Worm (Caenorhabditis elegans) whole organism, young adult: ENCODE data around the gene phdh-1.

Source experiments
- F22D6.2 ChIP-seq: sonication (generic microtip); optimal IDR thresholded peaks from 2 replicates; lab custom pipeline; 2016; ENCODE audit warnings: mild to moderate bottlenecking, missing genetic modification characterization, missing compliant biosample characterization
- F33H1.4 ChIP-seq: fragments of 200-800 bp; sonication (Bioruptor generic); IDR thresholded peaks from 2 replicates; pipeline ENCODE4 v1.3.6; 2022; ENCODE audit warnings: missing genetic modification reagents, missing genetic modification characterization, missing compliant biosample characterization
- F52B5.7 ChIP-seq: sonication (generic microtip); optimal IDR thresholded peaks from 2 replicates; lab custom pipeline; 2016; ENCODE audit warnings: mild to moderate bottlenecking, missing genetic modification characterization, missing compliant biosample characterization
- ZK185.1 ChIP-seq: sonication (generic microtip); optimal IDR thresholded peaks from 2 replicates; lab custom pipeline; 2016; ENCODE audit warnings: mild to moderate bottlenecking, missing genetic modification characterization, missing compliant biosample characterization; ENCODE audit not compliant: poor library complexity, severe bottlenecking
- ets-4 ChIP-seq: fragments of 200-800 bp; sonication (Bioruptor generic); optimal IDR thresholded peaks from 2 replicates; lab custom pipeline; 2018; ENCODE audit warnings: mild to moderate bottlenecking, missing genetic modification characterization, missing compliant biosample characterization
- lag-1 ChIP-seq: fragments of 200-800 bp; sonication (Bioruptor generic); IDR thresholded peaks from 2 replicates; pipeline ENCODE4 v1.3.6; 2022; ENCODE audit warnings: missing genetic modification reagents, missing genetic modification characterization, missing compliant biosample characterization
- madf-8 ChIP-seq: fragments of 200-800 bp; sonication (Bioruptor generic); conservative IDR thresholded peaks from 2 replicates; pipeline ENCODE4 v1.3.6; 2022; ENCODE audit warnings: missing genetic modification reagents, missing genetic modification characterization, missing compliant biosample characterization
- xnd-1 ChIP-seq: sonication (generic microtip); optimal IDR thresholded peaks from 2 replicates; lab custom pipeline; 2016; ENCODE audit warnings: missing genotype, missing genetic modification reagents, missing genetic modification characterization, missing compliant biosample characterization

- no peak for TF ChIP-seq F52B5.7 (tag; lab: Kevin White, UChicago)
- TF ChIP-seq ets-4 (GFP tag; lab: Kevin White, UChicago) = no peak
- no peak for TF ChIP-seq F33H1.4 (GFP tag; lab: Robert Waterston, UW)
- no peak for TF ChIP-seq ZK185.1 (tag; lab: Kevin White, UChicago)
- TF ChIP-seq F22D6.2 (tag; lab: Kevin White, UChicago) = no peak
- no peak for TF ChIP-seq lag-1
- no peak for TF ChIP-seq xnd-1
- TF ChIP-seq madf-8 (GFP tag; lab: Robert Waterston, UW) = no peak
Measured at ce11 chrII:13614516-13614915, 23.8 kb downstream of the phdh-1 start.
